Fruit fly (Drosophila melanogaster): ENCODE results near the gene ATPsynE.
A peak's percentile ranks its signal among the peaks of the same experiment; 100 is the strongest.

ATPsynE gene

DNA sequence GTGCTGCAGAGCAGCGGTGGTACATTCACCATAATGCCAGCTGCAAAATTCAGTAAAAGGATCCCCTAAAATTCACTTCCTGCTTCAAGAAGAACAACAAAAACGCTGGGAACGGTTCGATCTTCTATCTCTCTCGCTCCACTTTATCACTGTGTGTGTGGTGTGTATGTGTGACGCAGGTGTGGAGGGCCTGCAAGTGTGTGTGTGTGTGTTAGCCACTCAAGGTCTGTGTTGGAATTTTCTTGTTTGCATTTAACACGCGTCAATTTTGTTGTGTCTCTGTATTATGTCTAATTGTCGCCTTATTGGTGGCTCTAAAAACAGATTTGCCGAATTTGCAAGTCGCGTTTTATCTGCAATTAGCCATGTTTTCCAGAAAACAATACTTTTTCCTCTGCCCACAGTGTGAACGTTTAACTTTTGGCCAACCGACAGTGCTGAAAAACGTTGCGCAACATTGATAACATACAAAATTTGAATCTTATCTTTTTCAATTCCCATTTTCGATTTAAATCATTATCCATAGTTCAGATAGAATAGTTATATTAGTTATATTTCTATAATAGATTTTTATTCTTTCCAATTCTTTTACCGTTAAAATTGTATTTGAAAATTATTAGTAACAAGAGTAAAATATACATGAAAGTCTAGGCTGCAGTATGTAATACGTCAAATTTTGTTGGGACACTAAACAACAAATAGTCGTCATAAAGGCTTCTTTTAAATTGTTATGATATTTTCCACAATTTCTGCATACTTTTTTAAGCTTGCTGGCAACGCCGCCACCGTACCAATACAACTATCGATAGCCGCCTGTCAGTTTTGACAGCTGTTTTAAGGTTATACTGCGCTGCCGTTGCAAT, at the start of gene ATPsynE, which contains the start of gene Afti (continued):
- TF ChIP-seq jing (GFP tag; optimal IDR thresholded peaks at IDR 0.05): peak; percentile 20
- TF ChIP-seq mam (GFP tag; optimal IDR thresholded peaks at IDR 0.05): peak; percentile 75
- TF ChIP-seq sens-2 (GFP tag; IDR thresholded peaks at IDR 0.05): no peak
- TF ChIP-seq CG33213 (GFP tag; optimal IDR thresholded peaks at IDR 0.05): peak; percentile 50
- TF ChIP-seq Optix (GFP tag; IDR thresholded peaks at IDR 0.05): no peak
- peak; percentile 69 for TF ChIP-seq Scr (GFP tag; IDR thresholded peaks at IDR 0.05; ENCODE audit: partially characterized antibody)
- peak; percentile 46 for TF ChIP-seq CG9437 (GFP tag; optimal IDR thresholded peaks at IDR 0.05)
- TF ChIP-seq Sin3A (optimal IDR thresholded peaks at IDR 0.05): peak; percentile 53
- no peak for TF ChIP-seq CG18011 (GFP tag; optimal IDR thresholded peaks at IDR 0.05)
- peak; percentile 58 for TF ChIP-seq Mad (GFP tag; optimal IDR thresholded peaks at IDR 0.05)
- TF ChIP-seq CG4360 (GFP tag; IDR thresholded peaks at IDR 0.05): peak; percentile 77
- TF ChIP-seq CG17328 (GFP tag; IDR thresholded peaks at IDR 0.05): peak; percentile 51
- peak; percentile 23 for TF ChIP-seq ERR (GFP tag; optimal IDR thresholded peaks at IDR 0.05)
- TF ChIP-seq gsb (GFP tag; IDR thresholded peaks at IDR 0.05): peak; percentile 31; the same call in 1 of the 2 replicates
- TF ChIP-seq CG4404 (GFP tag; IDR thresholded peaks at IDR 0.05): peak; percentile 55
- peak; percentile 76 for TF ChIP-seq pzg (GFP tag; optimal IDR thresholded peaks at IDR 0.05)
- peak; percentile 74 for TF ChIP-seq CG12391 (tag; optimal IDR thresholded peaks at IDR 0.05)
- TF ChIP-seq CG7372 (GFP tag; IDR thresholded peaks at IDR 0.05): peak; percentile 62
- TF ChIP-seq ewg (GFP tag; optimal IDR thresholded peaks at IDR 0.05): peak; percentile 53
- peak; percentile 59; the same call in 2 of the 3 replicates for TF ChIP-seq Dbx (GFP tag; IDR thresholded peaks at IDR 0.05)
- TF ChIP-seq CG14667 (GFP tag; IDR thresholded peaks at IDR 0.05): peak; percentile 59
- TF ChIP-seq ranshi (GFP tag; IDR thresholded peaks at IDR 0.05): peak; percentile 74
- 0 out of 2 replicates have a peak, but pooled peaks have one; percentile 25 for TF ChIP-seq toy (GFP tag; IDR thresholded peaks at IDR 0.05)
- TF ChIP-seq CG42726 (GFP tag; IDR thresholded peaks at IDR 0.05; ENCODE audit: partially characterized antibody): 0 out of 2 replicates have a peak, but pooled peaks have one; percentile 13
- peak; percentile 53; the same call in 3 of the 4 replicates for TF ChIP-seq Dll (GFP tag; IDR thresholded peaks at IDR 0.05; ENCODE audit: partially characterized antibody)
- TF ChIP-seq CG11696 (GFP tag; IDR thresholded peaks at IDR 0.05): no peak
- TF ChIP-seq so (GFP tag; IDR thresholded peaks at IDR 0.05): 0 out of 3 replicates have a peak, but pooled peaks have one; percentile 20
- TF ChIP-seq sima (GFP tag; optimal IDR thresholded peaks at IDR 0.05): no peak
- TF ChIP-seq repo (GFP tag; optimal IDR thresholded peaks at IDR 0.05): peak; percentile 21
- peak; percentile 1 for TF ChIP-seq nom (GFP tag; optimal IDR thresholded peaks at IDR 0.05)
- no peak for TF ChIP-seq tna (GFP tag; IDR thresholded peaks at IDR 0.05; ENCODE audit: partially characterized antibody)
- TF ChIP-seq CG15269 (tag; optimal IDR thresholded peaks at IDR 0.05): no peak
- TF ChIP-seq CG12071 (GFP tag; optimal IDR thresholded peaks at IDR 0.05): no peak
- TF ChIP-seq sim (GFP tag; IDR thresholded peaks at IDR 0.05): no peak
- peak; percentile 54 for TF ChIP-seq Dek (tag; optimal IDR thresholded peaks at IDR 0.05)
- peak; percentile 50; the same call in 1 of the 3 replicates for TF ChIP-seq CG11093 (GFP tag; IDR thresholded peaks at IDR 0.05)
- no peak for TF ChIP-seq CG1529 (GFP tag; optimal IDR thresholded peaks at IDR 0.05)
- TF ChIP-seq Mrtf (GFP tag; IDR thresholded peaks at IDR 0.05): 0 out of 3 replicates have a peak, but pooled peaks have one; percentile 60
- TF ChIP-seq CG6683 (GFP tag; optimal IDR thresholded peaks at IDR 0.05): no peak
- TF ChIP-seq grn (GFP tag; optimal IDR thresholded peaks at IDR 0.05): no peak
- TF ChIP-seq Adf1 (GFP tag; IDR thresholded peaks at IDR 0.05): peak; percentile 29; the same call in 1 of the 2 replicates
- TF ChIP-seq CG7745 (tag; optimal IDR thresholded peaks at IDR 0.05): no peak
- peak; percentile 59 for TF ChIP-seq fu2 (GFP tag; optimal IDR thresholded peaks at IDR 0.05)
- peak; percentile 29; the same call in 1 of the 2 replicates for TF ChIP-seq CG43689 (GFP tag; IDR thresholded peaks at IDR 0.05)
- peak; percentile 81 for TF ChIP-seq B-H2 (GFP tag; optimal IDR thresholded peaks at IDR 0.05)
- TF ChIP-seq PHDP (tag; optimal IDR thresholded peaks at IDR 0.05): peak; percentile 51
- no peak for TF ChIP-seq Vsx1 (GFP tag; optimal IDR thresholded peaks at IDR 0.05)
- TF ChIP-seq Ets65A (GFP tag): peak; percentile 97
- peak; percentile 74 for TF ChIP-seq trem (tag; optimal IDR thresholded peaks at IDR 0.05)
